Fruit fly (Drosophila melanogaster) whole organism, adult: ENCODE results near the gene Cox17.

Source experiments
- CG11617 ChIP-seq: fragments of 200-800 bp; sonication (Bioruptor generic); optimal IDR thresholded peaks from 2 replicates; lab custom pipeline; 2017; ENCODE audit warnings: mild to moderate bottlenecking, missing biosample characterization, missing genetic modification reagents, missing genetic modification characterization
- CG33017 ChIP-seq: fragments of 200-800 bp; sonication (Bioruptor generic); optimal IDR thresholded peaks from 2 replicates; lab custom pipeline; 2018; ENCODE audit warnings: missing biosample characterization, mild to moderate bottlenecking, missing genetic modification characterization, moderate library complexity
- CG7045 ChIP-seq: fragments of 200-800 bp; sonication (Bioruptor generic); optimal IDR thresholded peaks from 2 replicates; lab custom pipeline; 2017; ENCODE audit warnings: missing biosample characterization, mild to moderate bottlenecking, missing genetic modification characterization
- CG7101 ChIP-seq: fragments of 200-800 bp; sonication (Bioruptor generic); optimal IDR thresholded peaks from 2 replicates; lab custom pipeline; 2018; ENCODE audit warnings: missing biosample characterization, mild to moderate bottlenecking, missing genetic modification characterization, moderate library complexity
- Clk ChIP-seq: fragments of 200-800 bp; sonication (Bioruptor generic); optimal IDR thresholded peaks from 2 replicates; lab custom pipeline; 2017; ENCODE audit warnings: missing biosample characterization, missing genetic modification characterization
- Hr96 ChIP-seq: fragments of 200-800 bp; sonication (Bioruptor generic); optimal IDR thresholded peaks from 2 replicates; lab custom pipeline; 2016; ENCODE audit warnings: missing biosample characterization, missing genetic modification characterization
- Mnt ChIP-seq: fragments of 200-800 bp; sonication (Bioruptor generic); optimal IDR thresholded peaks from 2 replicates; lab custom pipeline; 2016; ENCODE audit warnings: missing biosample characterization, mild to moderate bottlenecking, missing genetic modification characterization
- bab1 ChIP-seq: fragments of 200-800 bp; sonication (Bioruptor generic); optimal IDR thresholded peaks from 3 replicates; lab custom pipeline; 2019; ENCODE audit warnings: missing biosample characterization, mild to moderate bottlenecking, missing genetic modification characterization, moderate library complexity
- ovo ChIP-seq: fragments of 200-800 bp; sonication (Bioruptor generic); optimal IDR thresholded peaks from 2 replicates; lab custom pipeline; 2016; ENCODE audit warnings: missing biosample characterization, missing genetic modification characterization
- tj ChIP-seq: fragments of 200-800 bp; sonication (Bioruptor generic); optimal IDR thresholded peaks from 3 replicates; lab custom pipeline; 2017; ENCODE audit warnings: missing biosample characterization, mild to moderate bottlenecking, missing genetic modification characterization, moderate library complexity

DNA sequence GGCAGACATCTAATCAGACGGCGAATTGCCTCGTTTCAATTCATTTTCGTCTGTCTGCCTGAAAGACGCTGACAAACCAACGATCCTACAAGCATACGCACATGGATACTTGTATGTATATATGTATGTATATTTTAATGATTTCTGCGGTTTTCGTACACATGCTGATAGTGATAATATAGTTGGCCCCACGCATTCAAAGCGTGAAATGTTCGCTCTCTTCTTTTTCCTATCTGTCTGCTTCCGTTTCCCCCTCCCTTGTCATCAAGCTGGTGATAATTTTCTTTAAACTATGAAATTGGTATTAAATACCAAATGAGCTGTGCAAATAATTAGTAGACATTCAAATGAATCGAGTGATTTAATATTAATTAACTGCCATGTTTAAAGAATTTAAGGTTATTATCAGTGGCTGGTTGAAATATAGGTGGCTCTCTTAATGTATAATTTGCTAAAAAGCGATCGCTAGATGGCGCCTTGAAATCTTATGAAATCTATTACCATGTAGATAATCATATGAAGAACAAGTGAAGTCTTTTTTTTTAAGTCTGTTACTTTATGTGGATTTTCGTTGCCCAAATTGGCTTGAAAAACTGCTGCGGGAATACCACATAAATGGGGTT is 3.6 kb downstream of the Cox17 start, which contains the start of gene CG33177:
- TF ChIP-seq Hr96 (GFP tag; lab: Kevin White, UChicago): no peak
- peak; percentile 15 for TF ChIP-seq tj (GFP tag; lab: Kevin White, UChicago)
- no peak for TF ChIP-seq CG33017 (tag; lab: Kevin White, UChicago)
- TF ChIP-seq bab1 (GFP tag; lab: Kevin White, UChicago): peak; percentile 62
- no peak for TF ChIP-seq Clk
- no peak for TF ChIP-seq ovo (GFP tag; lab: Kevin White, UChicago)
- TF ChIP-seq CG11617 (GFP tag; lab: Kevin White, UChicago): no peak
- TF ChIP-seq CG7045 (GFP tag; lab: Kevin White, UChicago): no peak
- TF ChIP-seq Mnt (GFP tag; lab: Kevin White, UChicago): peak; percentile 28
- peak; percentile 17 for TF ChIP-seq CG7101 (tag; lab: Kevin White, UChicago)
